Fruit fly (Drosophila melanogaster): ENCODE results near the gene ND-13B.

The ND-13B gene

DNA sequence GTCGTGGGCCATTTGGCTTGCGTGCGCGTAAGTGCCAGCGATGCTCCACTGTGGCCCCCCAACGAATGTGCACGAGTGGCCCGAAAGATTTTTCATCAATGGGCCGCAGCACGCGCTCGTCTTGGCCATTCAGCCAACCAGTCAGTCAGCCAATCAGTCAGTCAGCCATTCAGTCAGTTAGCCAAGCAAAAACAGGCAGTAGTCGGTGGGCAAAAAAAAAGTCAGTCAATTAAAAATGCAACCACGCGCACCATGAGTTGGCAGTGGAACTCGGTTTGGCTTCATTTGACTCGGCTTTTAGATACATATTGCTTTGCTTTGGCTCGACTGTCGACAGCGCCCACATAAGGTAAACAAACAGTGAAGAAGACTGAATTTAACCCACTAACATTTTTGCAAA lies 47.9 kb downstream of the ND-13B start (continued):
- no peak for TF ChIP-seq YL-1 (GFP tag; optimal IDR thresholded peaks at IDR 0.05)
- peak; percentile 29; the same call in 1 of the 3 replicates for TF ChIP-seq row (GFP tag; IDR thresholded peaks at IDR 0.05)
- 0 out of 3 replicates have a peak, but pooled peaks have one; percentile 39 for TF ChIP-seq CG2889 (GFP tag; IDR thresholded peaks at IDR 0.05)
- TF ChIP-seq ci (GFP tag; IDR thresholded peaks at IDR 0.05): peak; percentile 46; the same call in 1 of the 3 replicates
- no peak for TF ChIP-seq ATbp (GFP tag; optimal IDR thresholded peaks at IDR 0.05)
- TF ChIP-seq esg (GFP tag; conservative IDR thresholded peaks at IDR 0.05): no peak
- peak; percentile 43 for TF ChIP-seq grau (tag; optimal IDR thresholded peaks at IDR 0.05)
- TF ChIP-seq z (GFP tag; IDR thresholded peaks at IDR 0.05): 0 out of 3 replicates have a peak, but pooled peaks have one; percentile 9
- no peak for TF ChIP-seq Sox100B (GFP tag; optimal IDR thresholded peaks at IDR 0.05)
- TF ChIP-seq chinmo (GFP tag; IDR thresholded peaks at IDR 0.05; ENCODE audit: partially characterized antibody): peak; percentile 43; the same call in 1 of the 4 replicates
- no peak for TF ChIP-seq Dbx (GFP tag; IDR thresholded peaks at IDR 0.05)
- no peak for TF ChIP-seq CG11696 (GFP tag; IDR thresholded peaks at IDR 0.05)
- no peak for TF ChIP-seq CG9609 (GFP tag; optimal IDR thresholded peaks at IDR 0.05)
- no peak for TF ChIP-seq CG7786 (GFP tag; optimal IDR thresholded peaks at IDR 0.05)
- TF ChIP-seq dysf (GFP tag; IDR thresholded peaks at IDR 0.05): no peak
- TF ChIP-seq CG8089 (GFP tag; optimal IDR thresholded peaks at IDR 0.05): no peak
- no peak for TF ChIP-seq gsb-n (tag; optimal IDR thresholded peaks at IDR 0.05)

dm6 chr3L:10643228-10643627 lies 50.7 kb downstream of the ND-13B start, which contains the start of gene CG14153:
TSS of gene CG14153 (plus strand) at chr3L:10643528.
- TF ChIP-seq CG3847 (GFP tag; IDR thresholded peaks at IDR 0.05): no peak
- TF ChIP-seq CG13624 (GFP tag; optimal IDR thresholded peaks at IDR 0.05): no peak
- no peak for TF ChIP-seq YL-1 (GFP tag; optimal IDR thresholded peaks at IDR 0.05)
- no peak for TF ChIP-seq CG9876 (GFP tag; optimal IDR thresholded peaks at IDR 0.05)
